Worm (Caenorhabditis elegans): ENCODE measurements around the gene Y53F4B.26.
"Not testable (repeated sequence)": the region's sequence is repeated elsewhere in the genome, so short reads cannot be mapped to it uniquely, and the experiment has no call there.

The Y53F4B.26 gene

DNA sequence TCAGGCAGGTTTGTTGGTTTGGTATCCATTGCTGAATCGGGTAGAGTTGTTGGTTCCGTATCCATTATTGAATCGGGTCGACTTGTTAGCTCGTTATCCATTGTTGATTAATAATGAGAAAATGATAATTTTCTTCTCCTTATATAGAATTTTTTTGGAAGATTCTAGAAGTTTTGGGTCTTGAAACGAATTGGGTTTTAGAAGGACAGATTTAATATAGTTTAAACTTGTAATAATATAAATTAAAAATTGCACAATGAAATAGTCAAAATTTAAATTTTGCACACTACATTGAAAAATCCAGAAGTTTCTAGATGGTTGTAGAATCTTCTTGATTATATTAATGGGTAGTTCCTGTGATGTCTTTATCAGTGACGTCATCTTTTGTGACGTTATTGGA, at the start of gene Y53F4B.26:
Y53F4B.26 (minus strand) TSS at position 101 of the 400 bp plus-strand sequence.
- TF ChIP-seq nhr-67, egl-27, lin-15B (tag; optimal IDR thresholded peaks at IDR 0.05): not testable (repeated sequence)

DNA sequence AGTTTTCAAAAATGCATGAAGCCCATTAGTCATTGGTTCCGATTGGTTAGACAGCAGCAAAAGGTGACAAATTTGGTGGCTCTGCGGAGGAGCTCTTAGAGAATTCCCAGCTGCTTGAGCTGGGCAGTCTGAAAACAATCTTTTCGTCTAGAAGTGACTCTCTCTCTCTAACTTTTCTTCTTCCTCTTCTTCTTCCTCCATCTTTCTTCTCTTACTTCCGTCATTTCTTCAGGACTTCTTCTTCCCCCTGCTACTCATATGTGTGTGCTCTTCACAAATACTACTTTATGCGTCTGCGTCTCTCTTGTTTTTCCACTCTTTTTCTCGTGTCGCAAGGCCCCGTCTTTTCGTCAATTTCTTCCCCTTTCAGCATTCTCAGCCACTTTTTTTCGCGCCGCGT, 49.2 kb upstream of the Y53F4B.26 start:
- no peak for TF ChIP-seq unc-39 (tag; optimal IDR thresholded peaks at IDR 0.05)
- TF ChIP-seq nhr-237 (tag; optimal IDR thresholded peaks at IDR 0.05) = no peak
- TF ChIP-seq pqm-1 (tag; optimal IDR thresholded peaks at IDR 0.05) = no peak
- TF ChIP-seq lin-39 (tag; optimal IDR thresholded peaks at IDR 0.05) = peak; percentile 65
- no peak for TF ChIP-seq aly-2 (tag; optimal IDR thresholded peaks at IDR 0.05)
- no peak for TF ChIP-seq nhr-76 (tag; optimal IDR thresholded peaks at IDR 0.05)
- no peak for TF ChIP-seq ztf-11 (tag; optimal IDR thresholded peaks at IDR 0.05)
- no peak for TF ChIP-seq elt-1 (tag; optimal IDR thresholded peaks at IDR 0.05)
- TF ChIP-seq elt-3 (tag; optimal IDR thresholded peaks at IDR 0.05) = no peak
- TF ChIP-seq nhr-67 (tag; optimal IDR thresholded peaks at IDR 0.05) = no peak
- TF ChIP-seq ceh-28 (tag; optimal IDR thresholded peaks at IDR 0.05) = no peak
- no peak for TF ChIP-seq mml-1 (tag; optimal IDR thresholded peaks at IDR 0.05)
- TF ChIP-seq nhr-23 (tag; optimal IDR thresholded peaks at IDR 0.05) = no peak
- TF ChIP-seq pha-4 (tag; optimal IDR thresholded peaks at IDR 0.05) = peak; percentile 55
- no peak for TF ChIP-seq tbx-2 (tag; optimal IDR thresholded peaks at IDR 0.05)
- TF ChIP-seq egl-27 (tag; optimal IDR thresholded peaks at IDR 0.05) = no peak
- TF ChIP-seq eor-1 (tag; optimal IDR thresholded peaks at IDR 0.05) = no peak
- TF ChIP-seq nhr-11 (tag; optimal IDR thresholded peaks at IDR 0.05) = no peak
- TF ChIP-seq skn-1 (tag; optimal IDR thresholded peaks at IDR 0.05) = peak; percentile 52
- TF ChIP-seq nfya-1 (tag; optimal IDR thresholded peaks at IDR 0.05; ENCODE audit: insufficient read depth) = peak; percentile 43
- TF ChIP-seq jun-1 (tag; optimal IDR thresholded peaks at IDR 0.05) = no peak
- no peak for TF ChIP-seq fkh-2 (tag; optimal IDR thresholded peaks at IDR 0.05)
- peak; percentile 11 for TF ChIP-seq fkh-10 (GFP tag; optimal IDR thresholded peaks at IDR 0.05)
- no peak for TF ChIP-seq nhr-25 (tag; optimal IDR thresholded peaks at IDR 0.05)
- peak; percentile 72 for TF ChIP-seq hmg-11 (tag; optimal IDR thresholded peaks at IDR 0.05)
- no peak for TF ChIP-seq ztf-4 (tag; optimal IDR thresholded peaks at IDR 0.05)

DNA sequence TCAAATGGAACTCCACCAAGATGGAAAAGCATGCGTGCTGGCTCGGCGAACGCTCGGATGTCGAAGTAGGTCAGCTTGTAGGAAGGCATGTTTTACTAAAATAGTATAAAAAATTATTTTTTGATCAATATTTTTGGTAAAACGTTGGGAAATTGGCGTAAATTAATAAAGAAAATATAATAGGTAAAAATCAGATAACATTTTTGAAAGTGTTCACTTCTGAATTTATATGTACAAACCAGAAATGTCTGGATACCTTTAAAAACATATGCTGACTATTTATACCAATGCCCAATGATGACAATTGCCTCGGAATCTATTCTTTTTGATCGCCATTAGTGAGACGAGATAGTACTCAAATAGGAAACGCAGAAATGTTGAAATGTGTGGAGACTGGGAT, 44.5 kb upstream of the Y53F4B.26 start, which contains the start of gene gst-35:
gst-35 (minus strand) TSS at position 101 of the 400 bp plus-strand sequence.
- no peak for TF ChIP-seq jun-1 (tag; optimal IDR thresholded peaks at IDR 0.05)
- TF ChIP-seq nhr-237 (tag; optimal IDR thresholded peaks at IDR 0.05) = no peak
- no peak for TF ChIP-seq nhr-23 (tag; optimal IDR thresholded peaks at IDR 0.05)
- no peak for TF ChIP-seq ceh-16 (tag; optimal IDR thresholded peaks at IDR 0.05)
- no peak for TF ChIP-seq nhr-67 (tag; optimal IDR thresholded peaks at IDR 0.05)
- no peak for TF ChIP-seq pqm-1 (tag; optimal IDR thresholded peaks at IDR 0.05)
- TF ChIP-seq nhr-77 (tag; optimal IDR thresholded peaks at IDR 0.05) = no peak
- TF ChIP-seq elt-2 (tag; optimal IDR thresholded peaks at IDR 0.05) = no peak
- no peak for TF ChIP-seq hmg-11 (tag; optimal IDR thresholded peaks at IDR 0.05)
- no peak for TF ChIP-seq egl-5 (tag; optimal IDR thresholded peaks at IDR 0.05)
- TF ChIP-seq ztf-11 (tag; optimal IDR thresholded peaks at IDR 0.05) = no peak
- no peak for TF ChIP-seq mdl-1 (tag; optimal IDR thresholded peaks at IDR 0.05)
- TF ChIP-seq nhr-28 (tag; optimal IDR thresholded peaks at IDR 0.05) = no peak

DNA sequence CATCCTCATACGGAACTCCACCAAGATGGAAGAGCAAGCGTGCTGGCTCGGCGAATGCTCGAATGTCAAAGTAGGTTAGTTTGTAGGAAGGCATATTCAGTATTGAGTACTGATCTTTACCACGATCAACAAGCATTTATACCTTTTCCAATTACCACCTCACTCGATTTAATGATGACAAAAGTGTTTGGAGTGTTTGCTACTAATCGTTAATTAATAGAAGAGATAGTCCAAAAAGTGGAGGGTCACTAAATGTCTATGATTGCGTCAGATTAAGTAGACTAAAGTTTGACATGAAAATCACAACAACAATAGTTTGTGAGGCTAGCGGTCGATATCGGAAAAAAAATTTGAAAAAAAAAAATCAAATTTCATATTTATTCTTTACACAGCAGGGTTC, 42.4 kb upstream of the Y53F4B.26 start, which contains the start of gene gst-34:
gst-34 (minus strand) TSS at position 101 of the 400 bp plus-strand sequence.
- TF ChIP-seq tbx-2 (tag; optimal IDR thresholded peaks at IDR 0.05) (no peak), fkh-10 (GFP tag; optimal IDR thresholded peaks at IDR 0.05) (no peak), skn-1 (tag; optimal IDR thresholded peaks at IDR 0.05) (no peak), unc-39 (tag; optimal IDR thresholded peaks at IDR 0.05) (no peak), aly-2 (tag; optimal IDR thresholded peaks at IDR 0.05) (no peak)

DNA sequence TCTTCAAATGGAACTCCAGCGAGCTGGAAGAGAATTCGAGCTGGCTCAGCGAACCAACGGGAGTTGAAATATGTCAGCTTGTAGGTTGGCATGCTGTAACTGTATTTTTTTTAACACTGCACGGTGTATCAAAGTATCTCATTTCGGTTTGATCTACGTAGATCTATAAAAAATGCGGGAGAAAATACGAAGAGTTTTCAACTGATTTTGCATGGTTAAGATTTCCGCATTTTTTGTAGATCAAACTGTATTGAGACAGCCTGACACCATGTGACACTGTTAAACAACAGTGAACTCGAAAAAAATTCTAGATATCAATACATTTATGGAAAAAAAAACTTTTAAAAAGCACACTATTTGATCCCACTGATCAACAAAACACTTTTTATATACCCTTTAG, 37.7 kb upstream of the Y53F4B.26 start, which contains the start of gene gst-32:
gst-32 (minus strand) TSS at position 101 of the 400 bp plus-strand sequence.
- no peak for TF ChIP-seq fkh-2 (tag; optimal IDR thresholded peaks at IDR 0.05)

DNA sequence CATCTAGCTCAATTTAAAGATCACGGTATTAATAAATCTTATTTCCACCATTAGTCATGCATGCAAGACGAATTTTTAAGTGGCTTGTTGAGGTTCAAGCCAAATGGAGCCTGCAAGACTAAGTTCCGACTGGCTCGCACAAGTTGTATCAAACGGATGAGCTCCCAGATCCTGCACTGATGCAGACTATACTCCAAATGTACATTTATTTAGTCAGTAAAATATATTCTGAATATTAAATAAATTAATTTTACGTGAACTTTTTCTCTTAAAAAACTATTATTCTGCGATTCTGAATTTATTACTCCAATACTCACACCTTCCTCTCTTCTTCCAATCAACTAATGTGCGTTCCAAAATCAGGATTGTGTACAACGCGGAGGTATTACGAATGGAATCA, 34.9 kb upstream of the Y53F4B.26 start, which contains the start of gene Y53F4B.36:
Y53F4B.36 (plus strand) TSS at position 301 of the 400 bp plus-strand sequence.
- TF ChIP-seq lin-39 (tag; optimal IDR thresholded peaks at IDR 0.05) (no peak), ZK546.5 (tag; optimal IDR thresholded peaks at IDR 0.05) (no peak), mml-1 (tag; optimal IDR thresholded peaks at IDR 0.05) (no peak), nhr-12 (tag; optimal IDR thresholded peaks at IDR 0.05) (no peak), R02D3.7 (tag; optimal IDR thresholded peaks at IDR 0.05) (no peak), nhr-28 (tag; optimal IDR thresholded peaks at IDR 0.05) (no peak), ztf-11 (tag; optimal IDR thresholded peaks at IDR 0.05) (no peak), nhr-25 (tag; optimal IDR thresholded peaks at IDR 0.05) (no peak), ceh-82 (tag; optimal IDR thresholded peaks at IDR 0.05) (no peak), snpc-4 (tag; optimal IDR thresholded peaks at IDR 0.05) (no peak), elt-3 (tag; optimal IDR thresholded peaks at IDR 0.05) (no peak), jun-1 (tag; optimal IDR thresholded peaks at IDR 0.05) (no peak), tbx-2 (tag; optimal IDR thresholded peaks at IDR 0.05) (no peak), elt-2 (tag; optimal IDR thresholded peaks at IDR 0.05) (no peak), eor-1 (tag; optimal IDR thresholded peaks at IDR 0.05) (no peak), ceh-9 (tag; optimal IDR thresholded peaks at IDR 0.05) (no peak), skn-1 (tag; optimal IDR thresholded peaks at IDR 0.05) (no peak)

All from whole organism, L3 larva.